Worm (Caenorhabditis elegans) whole organism, young adult: ENCODE measurements around the gene F59D12.2.

Experiments used
- C17E4.6 ChIP-seq: fragments of 200-800 bp; sonication (Bioruptor generic); IDR thresholded peaks from 2 replicates; pipeline ENCODE4 v1.3.6; 2022; ENCODE audit warnings: missing genetic modification reagents, missing genetic modification characterization, missing compliant biosample characterization
- F33H1.4 ChIP-seq: fragments of 200-800 bp; sonication (Bioruptor generic); IDR thresholded peaks from 2 replicates; pipeline ENCODE4 v1.3.6; 2022; ENCODE audit warnings: missing genetic modification reagents, missing genetic modification characterization, missing compliant biosample characterization
- F57C9.4 ChIP-seq: sonication (generic microtip); optimal IDR thresholded peaks from 2 replicates; lab custom pipeline; 2017; ENCODE audit warnings: mild to moderate bottlenecking, missing genetic modification characterization, missing compliant biosample characterization
- K12H6.12 ChIP-seq: fragments of 200-800 bp; sonication (Bioruptor generic); optimal IDR thresholded peaks from 2 replicates; lab custom pipeline; 2018; ENCODE audit warnings: mild to moderate bottlenecking, missing genetic modification characterization, missing compliant biosample characterization
- Y53G8AR.9 ChIP-seq: fragments of 200-800 bp; sonication (Bioruptor generic); conservative IDR thresholded peaks from 2 replicates; pipeline ENCODE4 v1.3.6; 2022; ENCODE audit warnings: missing genetic modification reagents, missing genetic modification characterization, missing compliant biosample characterization
- atf-7 ChIP-seq: sonication (generic microtip); optimal IDR thresholded peaks from 2 replicates; lab custom pipeline; 2017; ENCODE audit warnings: mild to moderate bottlenecking, missing genetic modification characterization, missing compliant biosample characterization
- athp-1 ChIP-seq: sonication (generic microtip); optimal IDR thresholded peaks from 2 replicates; lab custom pipeline; 2017; ENCODE audit warnings: mild to moderate bottlenecking, missing genetic modification characterization, missing compliant biosample characterization
- attf-3 ChIP-seq: fragments of 200-800 bp; sonication (Bioruptor generic); conservative IDR thresholded peaks from 2 replicates; pipeline ENCODE4 v1.3.6; 2022; ENCODE audit warnings: missing genetic modification reagents, missing genetic modification characterization, missing compliant biosample characterization
- attf-6 ChIP-seq: fragments of 200-800 bp; sonication (Bioruptor generic); IDR thresholded peaks from 2 replicates; pipeline ENCODE4 v1.3.6; 2022; ENCODE audit warnings: missing genetic modification reagents, missing genetic modification characterization, missing compliant biosample characterization
- bed-1 ChIP-seq: fragments of 200-800 bp; sonication (Bioruptor generic); IDR thresholded peaks from 2 replicates; pipeline ENCODE4 v1.3.6; 2022; ENCODE audit warnings: missing genetic modification reagents, missing genetic modification characterization, missing compliant biosample characterization
- efl-1 ChIP-seq: fragments of 150-350 bp; optimal IDR thresholded peaks from 2 replicates; lab custom pipeline; 2014; ENCODE audit warnings: missing biosample characterization, missing genetic modification reagents, missing genetic modification characterization
- egrh-3 ChIP-seq: fragments of 200-800 bp; sonication (Bioruptor generic); IDR thresholded peaks from 2 replicates; pipeline ENCODE4 v1.3.6; 2022; ENCODE audit warnings: missing genetic modification reagents, missing genetic modification characterization, missing compliant biosample characterization
- ets-4 ChIP-seq: fragments of 200-800 bp; sonication (Bioruptor generic); optimal IDR thresholded peaks from 2 replicates; lab custom pipeline; 2018; ENCODE audit warnings: mild to moderate bottlenecking, missing genetic modification characterization, missing compliant biosample characterization
- gei-17 ChIP-seq: fragments of 200-800 bp; sonication (Bioruptor generic); optimal IDR thresholded peaks from 2 replicates; lab custom pipeline; 2018; ENCODE audit warnings: mild to moderate bottlenecking, missing genetic modification characterization, missing compliant biosample characterization
- lag-1 ChIP-seq: fragments of 200-800 bp; sonication (Bioruptor generic); IDR thresholded peaks from 2 replicates; pipeline ENCODE4 v1.3.6; 2022; ENCODE audit warnings: missing genetic modification reagents, missing genetic modification characterization, missing compliant biosample characterization
- lin-26 ChIP-seq: fragments of 200-800 bp; sonication (Bioruptor generic); IDR thresholded peaks from 2 replicates; pipeline ENCODE4 v1.3.6; 2022; ENCODE audit warnings: missing genetic modification reagents, missing genetic modification characterization, missing compliant biosample characterization
- lin-35 ChIP-seq, 3 experiments: fragments of 150-350 bp in 2 of 3; sonication (generic microtip) in 1 of 3; optimal IDR thresholded peaks; 2 replicates each; lab custom pipeline; 2014 to 2018; ENCODE audit warnings: missing biosample characterization in 3 of 3, missing genetic modification characterization in 3 of 3, missing genetic modification reagents in 3 of 3
- lin-40 ChIP-seq: sonication (generic microtip); optimal IDR thresholded peaks from 2 replicates; lab custom pipeline; 2016; ENCODE audit warnings: missing genetic modification characterization, mild to moderate bottlenecking, missing compliant biosample characterization, missing genotype, missing genetic modification reagents
- madf-10 ChIP-seq: sonication (generic microtip); optimal IDR thresholded peaks from 2 replicates; lab custom pipeline; 2016; ENCODE audit warnings: mild to moderate bottlenecking, missing genetic modification characterization, missing compliant biosample characterization
- madf-8 ChIP-seq: fragments of 200-800 bp; sonication (Bioruptor generic); conservative IDR thresholded peaks from 2 replicates; pipeline ENCODE4 v1.3.6; 2022; ENCODE audit warnings: missing genetic modification reagents, missing genetic modification characterization, missing compliant biosample characterization
- nfya-1 ChIP-seq: sonication (generic microtip); optimal IDR thresholded peaks from 2 replicates; lab custom pipeline; 2017; ENCODE audit warnings: antibody characterized with exemption, missing compliant biosample characterization, missing genetic modification characterization, borderline replicate concordance; ENCODE audit not compliant: insufficient read depth
- rpc-1 ChIP-seq, 2 experiments: fragments of 150-350 bp in 1 of 2; sonication (generic microtip) in 1 of 2; optimal IDR thresholded peaks; 2 replicates each; lab custom pipeline; 2014 to 2018; ENCODE audit warnings: missing biosample characterization in 1 of 2, missing genetic modification characterization in 1 of 2, missing genetic modification reagents in 1 of 2, missing genotype in 1 of 2
- sdz-38 ChIP-seq: sonication (generic microtip); optimal IDR thresholded peaks from 2 replicates; lab custom pipeline; 2016; ENCODE audit warnings: missing genotype, missing genetic modification characterization, missing compliant biosample characterization
- snpc-4 ChIP-seq, 5 experiments: fragments of 150-350 bp in 1 of 5; sonication (generic microtip) in 4 of 5; optimal IDR thresholded peaks; 2 replicates each; lab custom pipeline; 2014 to 2018; ENCODE audit warnings: missing genetic modification characterization in 5 of 5, missing biosample characterization in 3 of 5, antibody characterized with exemption in 2 of 5, mild to moderate bottlenecking in 2 of 5, missing compliant biosample characterization in 2 of 5, missing genotype in 2 of 5, moderate library complexity in 2 of 5, missing genetic modification reagents in 1 of 5
- sptf-2 ChIP-seq: fragments of 200-800 bp; sonication (Bioruptor generic); optimal IDR thresholded peaks from 2 replicates; lab custom pipeline; 2018; ENCODE audit warnings: mild to moderate bottlenecking, missing genetic modification characterization, missing compliant biosample characterization
- unc-62 ChIP-seq: fragments of 150-350 bp; optimal IDR thresholded peaks from 2 replicates; lab custom pipeline; 2014; ENCODE audit warnings: missing biosample characterization, missing genetic modification reagents, missing genetic modification characterization
- zfh-2 ChIP-seq: fragments of 200-800 bp; sonication (Bioruptor generic); conservative IDR thresholded peaks from 2 replicates; pipeline ENCODE4 v1.3.6; 2022; ENCODE audit warnings: missing genetic modification reagents, missing genetic modification characterization, missing compliant biosample characterization

The F59D12.2 gene

DNA sequence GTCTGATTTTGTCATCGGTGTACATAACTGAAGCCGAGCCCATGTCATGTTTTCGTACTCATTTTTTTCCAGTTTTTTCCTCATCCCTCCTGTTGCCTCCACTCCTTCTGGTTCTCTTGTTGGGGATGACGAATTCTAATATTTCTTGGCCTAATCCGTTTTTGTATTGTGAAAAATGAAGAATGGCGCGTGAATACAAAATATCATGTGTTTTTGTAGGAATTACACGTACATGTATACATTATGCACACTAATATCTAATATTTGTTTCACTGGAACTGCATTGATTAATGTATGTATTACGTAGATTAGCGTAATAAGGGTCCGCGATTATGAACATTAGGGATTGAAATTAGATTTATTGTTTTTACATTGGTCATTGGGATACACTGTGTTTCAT is 19.9 kb downstream of the F59D12.2 start:
- TF ChIP-seq nfya-1 (tag; lab: Kevin White, UChicago) = no peak
- TF ChIP-seq lin-26 = no peak
- no peak for TF ChIP-seq F33H1.4 (GFP tag; lab: Robert Waterston, UW)
- no peak for TF ChIP-seq unc-62 (GFP tag; lab: Kevin White, UChicago)
- no peak for TF ChIP-seq K12H6.12
- TF ChIP-seq efl-1 (GFP tag; lab: Kevin White, UChicago) = no peak
- TF ChIP-seq Y53G8AR.9 (GFP tag; lab: Robert Waterston, UW) = no peak
- no peak for TF ChIP-seq attf-6
- TF ChIP-seq madf-8 (GFP tag; lab: Robert Waterston, UW) = no peak
- TF ChIP-seq bed-1 (GFP tag; lab: Robert Waterston, UW) = no peak
- TF ChIP-seq zfh-2 = no peak
- no peak for TF ChIP-seq madf-10

DNA sequence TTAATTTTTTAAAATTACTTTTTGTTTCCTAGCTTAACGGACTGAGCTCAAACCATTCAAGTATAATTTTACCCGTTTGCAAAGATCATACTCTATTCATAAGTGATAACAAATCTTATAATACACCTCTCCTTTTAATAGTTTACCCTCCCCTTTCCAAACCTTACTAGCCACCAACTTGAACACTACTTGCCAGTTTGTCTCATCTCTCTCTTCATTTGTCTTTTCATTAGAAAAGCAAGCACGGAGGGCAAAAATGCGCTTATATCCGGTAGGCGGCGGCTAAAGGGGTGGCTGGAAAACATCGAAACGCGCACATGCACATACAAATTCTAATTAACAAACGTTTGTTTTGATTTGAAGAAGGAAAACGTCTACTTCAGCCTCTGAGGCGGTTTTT is 20.6 kb downstream of the F59D12.2 start:
- no peak for TF ChIP-seq lin-40 (tag; lab: Kevin White, UChicago)
- TF ChIP-seq egrh-3 (GFP tag; lab: Robert Waterston, UW) = no peak
- no peak for TF ChIP-seq sptf-2 (GFP tag; lab: Kevin White, UChicago)
- no peak for TF ChIP-seq athp-1 (tag; lab: Kevin White, UChicago)

DNA sequence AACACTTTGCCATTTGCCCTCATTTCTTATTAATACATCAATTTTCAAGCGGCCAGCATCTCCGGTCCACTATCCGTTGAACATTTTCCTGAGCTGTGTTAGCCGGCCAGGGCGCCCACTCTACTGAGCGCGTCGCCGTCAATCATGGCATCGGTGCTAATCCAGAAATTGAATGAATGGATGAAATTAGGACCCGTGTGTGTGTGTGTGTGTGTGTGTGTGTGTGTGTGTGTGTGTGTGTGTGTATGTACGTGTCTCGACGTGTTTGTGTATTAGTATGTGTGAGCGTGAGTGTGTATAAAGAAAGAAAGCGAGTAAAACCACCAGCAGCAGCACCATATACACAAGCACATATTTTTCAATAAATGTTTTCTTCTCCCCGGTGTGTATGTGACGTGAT is 22.3 kb downstream of the F59D12.2 start:
- TF ChIP-seq K12H6.12 (peak; percentile 39), lin-35 (GFP tag; optimal IDR thresholded peaks at IDR 0.05; lab: Kevin White, UChicago) (no peak)

DNA sequence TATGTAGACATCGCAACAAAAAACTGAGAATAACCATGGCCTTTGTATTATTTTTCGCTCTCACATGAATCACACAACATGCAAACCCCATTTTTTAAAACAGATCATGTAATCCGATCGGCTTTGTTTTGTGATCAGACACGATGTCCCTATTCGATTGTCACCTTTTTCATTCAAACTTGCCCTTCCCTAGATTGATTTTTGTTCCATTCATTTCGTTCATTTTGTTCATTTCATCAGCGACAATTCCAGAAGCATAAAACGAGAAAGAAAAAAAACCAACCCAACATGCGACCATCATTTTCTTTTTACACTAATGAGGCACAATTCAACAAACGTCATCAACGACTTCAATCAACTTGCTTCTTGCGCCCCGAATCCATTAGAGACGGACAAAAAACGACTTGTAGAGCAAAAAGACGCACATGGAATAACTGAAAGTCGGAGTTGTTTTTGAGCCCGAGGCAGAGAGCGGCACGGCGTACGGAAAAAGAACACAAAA is 24.6 kb downstream of the F59D12.2 start, which contains the start of gene F59D12.3:
Gene F59D12.3, minus strand, starts transcription at position 51 of the 502 bp plus-strand sequence.
- TF ChIP-seq C17E4.6 (no peak), ets-4 (GFP tag; lab: Kevin White, UChicago) (no peak)

DNA sequence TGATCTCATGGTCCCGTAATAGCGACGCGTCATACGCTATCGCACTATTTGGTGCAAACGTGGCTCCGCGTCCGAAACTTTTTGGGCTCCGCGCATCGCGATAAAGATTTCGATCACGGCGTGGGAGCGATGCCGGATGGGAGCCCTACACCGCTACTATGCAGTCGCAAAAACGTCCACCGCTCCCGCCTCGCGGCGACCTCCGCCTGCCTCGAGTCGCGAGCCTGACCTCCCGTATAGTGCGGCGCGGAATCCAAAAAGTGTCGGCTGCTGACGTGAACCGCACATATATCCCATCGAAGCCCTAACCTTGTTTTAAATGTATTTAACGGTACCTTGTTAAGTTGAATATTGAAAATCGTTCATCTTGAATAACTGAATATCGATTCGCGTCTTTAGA is 25.1 kb downstream of the F59D12.2 start:
- no peak for TF ChIP-seq snpc-4 (GFP tag; optimal IDR thresholded peaks at IDR 0.05; lab: Kevin White, UChicago)
- TF ChIP-seq snpc-4 (tag; optimal IDR thresholded peaks at IDR 0.05; lab: Kevin White, UChicago) = peak in 2 of 4 experiments; percentile 59 to 76
- TF ChIP-seq gei-17 (GFP tag; lab: Kevin White, UChicago) = no peak
- 0 out of 2 replicates have a peak, but pooled peaks have one; percentile 8 for TF ChIP-seq attf-3 (GFP tag; lab: Robert Waterston, UW)
- 0 out of 2 replicates have a peak, but pooled peaks have one; percentile 48 for TF ChIP-seq lag-1 (GFP tag; lab: Robert Waterston, UW)
- TF ChIP-seq rpc-1 (optimal IDR thresholded peaks at IDR 0.05; lab: Kevin White, UChicago) = no peak
- peak; percentile 9 for TF ChIP-seq rpc-1 (tag; optimal IDR thresholded peaks at IDR 0.05; lab: Kevin White, UChicago)
- no peak for TF ChIP-seq F57C9.4
- no peak for TF ChIP-seq atf-7
- peak; percentile 63; the same call in 1 of the 2 replicates for TF ChIP-seq egrh-3 (GFP tag; lab: Robert Waterston, UW)
- peak; percentile 94 for TF ChIP-seq zfh-2

DNA sequence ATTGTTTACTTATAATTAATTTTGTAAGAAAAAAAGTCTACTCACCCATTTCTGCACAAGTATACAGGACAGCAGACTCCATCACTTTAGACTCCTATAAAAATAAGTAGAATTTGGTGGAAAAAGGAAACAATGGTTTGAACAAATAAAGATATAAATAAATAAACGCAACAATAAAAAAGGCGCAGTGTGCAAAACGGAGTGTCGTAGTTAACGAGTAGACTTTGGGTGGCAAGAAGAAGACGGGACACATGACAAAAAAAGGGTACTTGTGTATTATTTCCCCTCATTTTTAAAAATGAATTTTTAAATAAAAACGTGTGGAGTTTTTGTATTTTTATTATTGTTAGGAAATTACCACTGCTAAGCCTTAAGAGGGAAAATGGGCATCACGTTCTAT is 28.2 kb downstream of the F59D12.2 start, which contains the start of gene F59D12.5:
Gene F59D12.5, minus strand, starts transcription at position 94 of the 400 bp plus-strand sequence.
- TF ChIP-seq sdz-38 (tag; lab: Kevin White, UChicago) (no peak), attf-3 (GFP tag; lab: Robert Waterston, UW) (peak; percentile 86)
